Fruit fly (Drosophila melanogaster): ENCODE results near the gene CG7691.

dm6 chr3R:18572845-18573490, 13.3 kb downstream of the CG7691 start, which contains the start of the genes CG7694 and fray:
- TF ChIP-seq HLH54F (GFP tag; optimal IDR thresholded peaks at IDR 0.05): no peak
- no peak for TF ChIP-seq CG7839 (tag; optimal IDR thresholded peaks at IDR 0.05)
- no peak for TF ChIP-seq ATbp (GFP tag; optimal IDR thresholded peaks at IDR 0.05)
- no peak for TF ChIP-seq CG15073 (GFP tag; optimal IDR thresholded peaks at IDR 0.05)
- no peak for TF ChIP-seq ato (GFP tag; IDR thresholded peaks at IDR 0.05; ENCODE audit: partially characterized antibody)
- no peak for TF ChIP-seq Gug (GFP tag; IDR thresholded peaks at IDR 0.05)
- no peak for TF ChIP-seq HmgD (GFP tag; optimal IDR thresholded peaks at IDR 0.05)
- TF ChIP-seq luna (GFP tag; optimal IDR thresholded peaks at IDR 0.05): no peak
- no peak for TF ChIP-seq dpn (GFP tag; optimal IDR thresholded peaks at IDR 0.05)
- TF ChIP-seq lilli (GFP tag; optimal IDR thresholded peaks at IDR 0.05): no peak
- no peak for TF ChIP-seq CG15601 (tag; optimal IDR thresholded peaks at IDR 0.05)
- TF ChIP-seq CG10366 (GFP tag; IDR thresholded peaks at IDR 0.05): no peak
- no peak for TF ChIP-seq lab (GFP tag; optimal IDR thresholded peaks at IDR 0.05)
- TF ChIP-seq Hmx (GFP tag; optimal IDR thresholded peaks at IDR 0.05): no peak

Data from whole organism, embryonic.